Worm (Caenorhabditis elegans) whole organism, L1 larva: Measurements from ENCODE around the gene pqn-42.

Experiments
- lsy-2 ChIP-seq, 2 experiments: fragments of 150-350 bp; optimal IDR thresholded peaks; 2 replicates each; lab custom pipeline; 2014; ENCODE audit warnings: missing biosample characterization in 2 of 2, missing genetic modification characterization in 2 of 2
- pag-3 ChIP-seq: sonication (generic microtip); optimal IDR thresholded peaks from 2 replicates; lab custom pipeline; 2017; ENCODE audit warnings: missing genetic modification characterization, mild to moderate bottlenecking, missing compliant biosample characterization, antibody characterized with exemption, borderline replicate concordance; ENCODE audit not compliant: insufficient read depth
- snpc-4 ChIP-seq: fragments of 150-350 bp; optimal IDR thresholded peaks from 2 replicates; lab custom pipeline; 2014; ENCODE audit warnings: missing biosample characterization, missing genetic modification characterization
- tbx-2 ChIP-seq: sonication (generic microtip); optimal IDR thresholded peaks from 2 replicates; lab custom pipeline; 2016; ENCODE audit warnings: missing genetic modification characterization, missing compliant biosample characterization

DNA sequence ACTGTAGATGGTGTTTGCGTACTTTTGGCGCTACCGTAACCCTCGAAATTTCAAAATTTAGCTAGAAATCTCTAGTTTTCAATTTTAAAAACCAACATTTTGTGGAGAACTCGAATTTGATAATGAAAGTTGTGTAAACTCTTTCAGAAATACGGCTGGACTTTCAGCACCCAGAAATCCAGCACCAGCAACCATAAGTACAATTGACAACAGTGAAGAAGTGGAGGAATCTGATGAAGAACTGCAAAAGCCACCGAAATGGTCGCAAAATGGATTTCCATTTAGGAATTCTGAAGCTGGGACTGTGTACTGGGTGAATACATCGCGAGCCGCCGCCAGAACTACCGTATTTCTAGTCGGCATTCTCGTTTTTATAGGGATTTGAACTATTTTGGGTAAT, 24.7 kb upstream of the pqn-42 start, which contains the start of gene F53G2.13:
- TF ChIP-seq snpc-4 (tag; lab: Kevin White, UChicago), result no peak
- TF ChIP-seq tbx-2 (tag; lab: Kevin White, UChicago), result no peak
- TF ChIP-seq pag-3 (tag; lab: Kevin White, UChicago), result no peak
- no peak for TF ChIP-seq lsy-2 (tag; optimal IDR thresholded peaks at IDR 0.05; lab: Kevin White, UChicago)
